Worm (Caenorhabditis elegans) whole organism, midembryonic: ENCODE results near the gene K11D12.6.

Experiments used
- T22C8.4 ChIP-seq: fragments of 200-800 bp; sonication (Bioruptor generic); IDR thresholded peaks from 2 replicates; pipeline ENCODE4 v1.3.6; 2022; ENCODE audit warnings: missing genetic modification characterization, missing compliant biosample characterization
- tab-1 ChIP-seq: fragments of 200-800 bp; sonication (Bioruptor generic); IDR thresholded peaks from 2 replicates; pipeline ENCODE4 v1.3.6; 2022; ENCODE audit warnings: missing genetic modification characterization, missing compliant biosample characterization
- ztf-23 ChIP-seq: fragments of 200-800 bp; sonication (Bioruptor generic); IDR thresholded peaks from 2 replicates; pipeline ENCODE4 v1.3.6; 2022; ENCODE audit warnings: missing genetic modification reagents, missing genetic modification characterization, missing compliant biosample characterization

DNA sequence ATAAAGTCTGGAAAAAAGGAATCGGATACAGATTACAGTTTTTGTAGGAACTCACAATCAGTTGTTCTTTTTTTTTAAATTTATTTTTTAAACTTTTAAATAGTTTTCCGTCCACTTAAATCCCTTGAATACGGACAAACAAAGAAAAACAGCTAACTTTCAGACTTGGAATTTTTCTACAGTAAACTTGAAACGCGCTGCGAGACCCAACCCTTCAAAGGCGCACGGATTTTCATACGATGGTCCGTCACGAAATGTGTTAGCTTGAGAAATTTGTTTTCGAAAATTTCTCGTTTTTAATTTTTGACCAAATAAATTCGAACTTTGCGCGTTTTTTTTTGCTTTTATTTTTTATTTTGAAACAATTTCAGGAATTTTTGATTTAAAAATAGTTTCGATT lies 11.6 kb upstream of the K11D12.6 start:
- TF ChIP-seq T22C8.4 (GFP tag; lab: Robert Waterston, UW), result no peak
- no peak for TF ChIP-seq ztf-23 (GFP tag; lab: Robert Waterston, UW)
- no peak for TF ChIP-seq tab-1 (GFP tag; lab: Robert Waterston, UW)
